Fruit fly (Drosophila melanogaster) whole organism, embryonic: ENCODE measurements around the gene bon.

Experiments
- ATbp ChIP-seq: fragments of 200-800 bp; sonication (Bioruptor generic); optimal IDR thresholded peaks from 2 replicates; lab custom pipeline; 2017; ENCODE audit warnings: missing biosample characterization, mild to moderate bottlenecking, missing genetic modification characterization, missing genetic modification reagents
- Asciz ChIP-seq: fragments of 200-800 bp; sonication (Bioruptor generic); optimal IDR thresholded peaks from 2 replicates; lab custom pipeline; 2017; ENCODE audit warnings: missing biosample characterization, mild to moderate bottlenecking, missing genetic modification characterization, missing genetic modification reagents
- Atf3 ChIP-seq: fragments of 200-800 bp; sonication (Bioruptor generic); optimal IDR thresholded peaks from 3 replicates; lab custom pipeline; 2016; ENCODE audit warnings: missing biosample characterization, missing genetic modification characterization
- Atf6 ChIP-seq: fragments of 200-800 bp; sonication (Bioruptor generic); IDR thresholded peaks from 2 replicates; pipeline ENCODE4 v1.3.6; 2022; ENCODE audit warnings: missing biosample characterization, missing genetic modification characterization
- B-H1 ChIP-seq: fragments of 200-800 bp; sonication (Bioruptor generic); IDR thresholded peaks from 3 replicates; pipeline ENCODE4 v1.3.6; 2022; ENCODE audit warnings: missing biosample characterization, missing genetic modification characterization
- CG10209 ChIP-seq: fragments of 200-800 bp; sonication (Bioruptor generic); optimal IDR thresholded peaks from 3 replicates; lab custom pipeline; 2017; ENCODE audit warnings: missing biosample characterization, mild to moderate bottlenecking, missing genetic modification characterization, missing genetic modification reagents
- CG10543 ChIP-seq: fragments of 200-800 bp; sonication (Bioruptor generic); optimal IDR thresholded peaks from 3 replicates; lab custom pipeline; 2017; ENCODE audit warnings: missing biosample characterization, mild to moderate bottlenecking, missing genetic modification characterization, moderate library complexity
- CG10959 ChIP-seq: fragments of 200-800 bp; sonication (Bioruptor generic); IDR thresholded peaks from 2 replicates; pipeline ENCODE4 v1.3.6; 2022; ENCODE audit warnings: missing biosample characterization, missing genetic modification characterization
- CG13775 ChIP-seq: fragments of 200-800 bp; sonication (Bioruptor generic); optimal IDR thresholded peaks from 3 replicates; lab custom pipeline; 2017; ENCODE audit warnings: missing biosample characterization, mild to moderate bottlenecking, missing genetic modification characterization
- CG1647 ChIP-seq: fragments of 200-800 bp; sonication (Bioruptor generic); optimal IDR thresholded peaks from 3 replicates; lab custom pipeline; 2016; ENCODE audit warnings: missing biosample characterization, missing genetic modification characterization
- CG16815 ChIP-seq: fragments of 200-800 bp; sonication (Bioruptor generic); optimal IDR thresholded peaks from 3 replicates; lab custom pipeline; 2017; ENCODE audit warnings: missing biosample characterization, mild to moderate bottlenecking, missing genetic modification characterization
- CG17359 ChIP-seq: fragments of 200-800 bp; sonication (Bioruptor generic); optimal IDR thresholded peaks from 3 replicates; lab custom pipeline; 2018; ENCODE audit warnings: missing biosample characterization, mild to moderate bottlenecking, missing genetic modification characterization, moderate library complexity
- CG18764 ChIP-seq: fragments of 200-800 bp; sonication (Bioruptor generic); optimal IDR thresholded peaks from 3 replicates; lab custom pipeline; 2016; ENCODE audit warnings: missing biosample characterization, missing genetic modification characterization
- CG2875 ChIP-seq: fragments of 200-800 bp; sonication (Bioruptor generic); optimal IDR thresholded peaks from 2 replicates; lab custom pipeline; 2017; ENCODE audit warnings: missing biosample characterization, mild to moderate bottlenecking, missing genetic modification characterization, missing genetic modification reagents
- CG30403 ChIP-seq: fragments of 200-800 bp; sonication (Bioruptor generic); optimal IDR thresholded peaks from 3 replicates; lab custom pipeline; 2016; ENCODE audit warnings: missing biosample characterization, missing genetic modification characterization
- CG3281 ChIP-seq: fragments of 200-800 bp; sonication (Bioruptor generic); optimal IDR thresholded peaks from 3 replicates; lab custom pipeline; 2017; ENCODE audit warnings: missing biosample characterization, mild to moderate bottlenecking, missing genetic modification characterization
- CG6254 ChIP-seq: fragments of 200-800 bp; sonication (Bioruptor generic); optimal IDR thresholded peaks from 3 replicates; lab custom pipeline; 2017; ENCODE audit warnings: mild to moderate bottlenecking, missing biosample characterization, missing genetic modification reagents, missing genetic modification characterization
- CG6654 ChIP-seq: fragments of 200-800 bp; sonication (Bioruptor generic); optimal IDR thresholded peaks from 2 replicates; lab custom pipeline; 2017; ENCODE audit warnings: missing biosample characterization, mild to moderate bottlenecking, missing genetic modification characterization
- CG7745 ChIP-seq: fragments of 200-800 bp; sonication (Bioruptor generic); optimal IDR thresholded peaks from 2 replicates; lab custom pipeline; 2018; ENCODE audit warnings: missing biosample characterization, mild to moderate bottlenecking, missing genetic modification characterization, moderate library complexity
- CG8290 ChIP-seq, 3 experiments: fragments of 200-800 bp; sonication (Bioruptor generic); optimal IDR thresholded peaks; 2 replicates each; lab custom pipeline; 2016 to 2019; ENCODE audit warnings: missing biosample characterization in 3 of 3, missing genetic modification characterization in 3 of 3, mild to moderate bottlenecking in 2 of 3, moderate library complexity in 1 of 3
- CG8359 ChIP-seq: fragments of 200-800 bp; sonication (Bioruptor generic); optimal IDR thresholded peaks from 2 replicates; lab custom pipeline; 2017; ENCODE audit warnings: missing biosample characterization, mild to moderate bottlenecking, missing genetic modification characterization, borderline replicate concordance
- CG8924 ChIP-seq: fragments of 200-800 bp; optimal IDR thresholded peaks from 3 replicates; lab custom pipeline; 2019; ENCODE audit warnings: missing biosample characterization, mild to moderate bottlenecking, missing genetic modification characterization, moderate library complexity
- CG9797 ChIP-seq: fragments of 200-800 bp; sonication (Bioruptor generic); optimal IDR thresholded peaks from 3 replicates; lab custom pipeline; 2018; ENCODE audit warnings: missing biosample characterization, mild to moderate bottlenecking, missing genetic modification characterization
- Ets65A ChIP-seq: fragments of 200-800 bp; sonication (Bioruptor generic); peaks from one replicate; lab custom pipeline; 2016; ENCODE audit warnings: missing biosample characterization, missing genetic modification characterization
- HHEX ChIP-seq: fragments of 200-800 bp; sonication (Bioruptor generic); optimal IDR thresholded peaks from 3 replicates; lab custom pipeline; 2017; ENCODE audit warnings: missing biosample characterization, mild to moderate bottlenecking, missing genetic modification characterization, missing genetic modification reagents
- HmgD ChIP-seq: fragments of 200-800 bp; sonication (Bioruptor generic); optimal IDR thresholded peaks from 3 replicates; lab custom pipeline; 2016; ENCODE audit warnings: missing biosample characterization, missing genetic modification characterization
- Hr51 ChIP-seq, 2 experiments: fragments of 200-800 bp; sonication (Bioruptor generic); optimal IDR thresholded peaks; 2 replicates in 1 of 2; 3 replicates in 1 of 2; lab custom pipeline; 2016 to 2018; ENCODE audit warnings: missing biosample characterization in 2 of 2, missing genetic modification characterization in 2 of 2, mild to moderate bottlenecking in 1 of 2, moderate library complexity in 1 of 2
- Max ChIP-seq: fragments of 200-800 bp; sonication (Bioruptor generic); optimal IDR thresholded peaks from 2 replicates; lab custom pipeline; 2016; ENCODE audit warnings: missing biosample characterization, mild to moderate bottlenecking, missing genetic modification characterization
- NfI ChIP-seq: fragments of 200-800 bp; sonication (Bioruptor generic); optimal IDR thresholded peaks from 3 replicates; lab custom pipeline; 2018; ENCODE audit warnings: missing biosample characterization, mild to moderate bottlenecking, missing genetic modification characterization, moderate library complexity
- Pdp1 ChIP-seq, 2 experiments: fragments of 200-800 bp; sonication (Bioruptor generic); optimal IDR thresholded peaks; 3 replicates each; lab custom pipeline; 2016; ENCODE audit warnings: missing biosample characterization in 2 of 2, missing genetic modification characterization in 2 of 2, mild to moderate bottlenecking in 1 of 2, moderate library complexity in 1 of 2
- Sox100B ChIP-seq: fragments of 200-800 bp; sonication (Bioruptor generic); optimal IDR thresholded peaks from 3 replicates; lab custom pipeline; 2018; ENCODE audit warnings: missing biosample characterization, mild to moderate bottlenecking, missing genetic modification characterization
- Sox102F ChIP-seq: fragments of 200-800 bp; sonication (Bioruptor generic); optimal IDR thresholded peaks from 2 replicates; lab custom pipeline; 2018; ENCODE audit warnings: missing biosample characterization, mild to moderate bottlenecking, missing genetic modification characterization, moderate library complexity
- Sry-δ ChIP-seq: fragments of 200-800 bp; sonication (Bioruptor generic); optimal IDR thresholded peaks from 2 replicates; lab custom pipeline; 2016; ENCODE audit warnings: missing biosample characterization, missing genetic modification characterization
- Ssrp ChIP-seq: fragments of 200-800 bp; sonication (Bioruptor generic); optimal IDR thresholded peaks from 2 replicates; lab custom pipeline; 2018; ENCODE audit warnings: missing biosample characterization, mild to moderate bottlenecking, missing genetic modification characterization, moderate library complexity
- ap ChIP-seq: fragments of 200-800 bp; sonication (Bioruptor generic); IDR thresholded peaks from 2 replicates; pipeline ENCODE4 v1.3.6; 2022; ENCODE audit warnings: missing biosample characterization, missing genetic modification characterization
- bsh ChIP-seq, 2 experiments: fragments of 200-800 bp; sonication (Bioruptor generic); optimal IDR thresholded peaks; 2 replicates each; lab custom pipeline; 2017 to 2018; ENCODE audit warnings: mild to moderate bottlenecking in 2 of 2, missing biosample characterization in 2 of 2, missing genetic modification characterization in 2 of 2, moderate library complexity in 1 of 2
- croc ChIP-seq: fragments of 200-800 bp; sonication (Bioruptor generic); conservative IDR thresholded peaks from 3 replicates; pipeline ENCODE4 v1.3.6; 2022; ENCODE audit warnings: missing biosample characterization, missing genetic modification characterization
- esg ChIP-seq: fragments of 200-800 bp; sonication (Bioruptor generic); conservative IDR thresholded peaks from 2 replicates; pipeline ENCODE4 v1.3.6; 2022; ENCODE audit warnings: missing biosample characterization, missing genetic modification characterization
- gfzf ChIP-seq: fragments of 200-800 bp; sonication (Bioruptor generic); optimal IDR thresholded peaks from 2 replicates; lab custom pipeline; 2016; ENCODE audit warnings: missing biosample characterization, mild to moderate bottlenecking, missing genetic modification characterization, moderate library complexity
- grn ChIP-seq: fragments of 200-800 bp; sonication (Bioruptor generic); optimal IDR thresholded peaks from 3 replicates; lab custom pipeline; 2017; ENCODE audit warnings: missing biosample characterization, missing genetic modification characterization
- lab ChIP-seq: fragments of 200-800 bp; sonication (Bioruptor generic); optimal IDR thresholded peaks from 3 replicates; lab custom pipeline; 2017; ENCODE audit warnings: missing biosample characterization, missing genetic modification characterization, mild to moderate bottlenecking, moderate library complexity, missing genetic modification reagents
- pan ChIP-seq, 4 experiments: fragments of >200 bp in 3 of 4; fragments of 200-800 bp in 1 of 4; sonication (Bioruptor generic) in 1 of 4; optimal IDR thresholded peaks in 3 of 4; IDR thresholded peaks in 1 of 4; 2 replicates each; pipeline versions ENCODE4 v1.3.6 to Lab custom; 2017 to 2022; ENCODE audit warnings: missing biosample characterization in 2 of 4, missing genetic modification characterization in 2 of 4, mixed read lengths in 1 of 4
- sens ChIP-seq: fragments of 200-800 bp; sonication (Bioruptor generic); peaks from one replicate; lab custom pipeline; 2016; ENCODE audit warnings: missing biosample characterization, missing genetic modification characterization
- ssp ChIP-seq: fragments of 200-800 bp; sonication (Bioruptor generic); IDR thresholded peaks from 2 replicates; pipeline ENCODE4 v1.3.6; 2022; ENCODE audit warnings: missing biosample characterization, missing genetic modification characterization
- sug ChIP-seq: fragments of 200-800 bp; optimal IDR thresholded peaks from 2 replicates; lab custom pipeline; 2019; ENCODE audit warnings: missing biosample characterization, mild to moderate bottlenecking, missing genetic modification characterization, moderate library complexity
- vnd ChIP-seq: fragments of 200-800 bp; sonication (Bioruptor generic); IDR thresholded peaks from 3 replicates; pipeline ENCODE4 v1.3.6; 2022; ENCODE audit warnings: missing biosample characterization, missing genetic modification characterization; ENCODE audit not compliant: partially characterized antibody
- vvl ChIP-seq: fragments of 200-800 bp; sonication (Bioruptor generic); IDR thresholded peaks from 2 replicates; pipeline ENCODE4 v1.3.6; 2022; ENCODE audit warnings: missing biosample characterization, missing genetic modification characterization
- wor ChIP-seq: fragments of 200-800 bp; sonication (Bioruptor generic); IDR thresholded peaks from 2 replicates; pipeline ENCODE4 v1.3.6; 2022; ENCODE audit warnings: missing biosample characterization, missing genetic modification characterization

The bon gene

DNA sequence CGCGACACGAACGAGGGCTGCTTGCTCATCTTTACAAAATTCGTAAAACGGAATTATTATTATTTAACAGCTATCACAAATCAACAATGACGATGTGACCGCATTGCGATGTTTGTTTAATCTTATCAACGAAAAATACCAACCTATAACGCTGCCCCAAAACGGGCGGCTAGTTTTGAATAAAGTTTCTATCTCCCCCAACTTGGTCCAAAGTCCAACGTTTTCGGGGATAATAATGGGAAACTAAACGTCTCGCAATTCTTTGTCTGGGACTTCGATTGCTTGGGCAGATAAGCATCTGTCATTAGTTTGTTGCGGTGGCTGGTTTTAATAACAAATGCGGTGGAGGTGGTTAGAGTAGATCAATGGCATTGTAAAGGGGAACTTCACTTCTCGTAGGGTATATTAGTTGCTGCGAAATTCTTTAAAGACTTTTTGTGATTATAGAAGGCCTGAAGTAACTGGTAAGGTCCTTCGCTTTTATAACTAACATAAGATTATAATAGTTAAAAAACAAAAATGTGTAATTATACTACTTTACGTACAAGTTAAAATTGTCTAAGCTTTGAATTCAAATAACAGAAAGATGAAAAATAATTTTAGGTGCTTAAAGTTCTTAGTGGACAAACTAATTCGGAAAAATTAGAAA, 32.8 kb upstream of the bon start, which contains the start of gene CG15922 (continued):
- TF ChIP-seq B-H1, result peak; percentile 14; the same call in 1 of the 3 replicates
- peak; percentile 12 for TF ChIP-seq NfI (GFP tag; lab: Kevin White, UChicago)
- TF ChIP-seq CG9797 (GFP tag; lab: Kevin White, UChicago), result peak; percentile 65
- no peak for TF ChIP-seq CG10959 (GFP tag; lab: Robert Waterston, UW)
- TF ChIP-seq bsh (GFP tag; optimal IDR thresholded peaks at IDR 0.05; lab: Kevin White, UChicago), result no peak
- no peak for TF ChIP-seq Sry-δ (GFP tag; lab: Kevin White, UChicago)
- TF ChIP-seq esg (GFP tag; lab: Robert Waterston, UW), result 0 out of 2 replicates have a peak, but pooled peaks have one; percentile 19
- no peak; the same call in 1 of the 2 replicates for TF ChIP-seq Atf6 (GFP tag; lab: Robert Waterston, UW)
- peak; percentile 10 for TF ChIP-seq CG30403 (GFP tag; lab: Kevin White, UChicago)
- 0 out of 2 replicates have a peak, but pooled peaks have one; percentile 31 for TF ChIP-seq ap
- peak; percentile 13 for TF ChIP-seq CG17359
- no peak for TF ChIP-seq Ets65A
- TF ChIP-seq lab, result peak; percentile 5
- peak; percentile 42 for TF ChIP-seq sens (GFP tag; lab: Kevin White, UChicago)
- TF ChIP-seq CG8290 (GFP tag; optimal IDR thresholded peaks at IDR 0.05; lab: Kevin White, UChicago), result no peak
- peak in 1 of 2 experiments; percentile 23 for TF ChIP-seq CG8290 (tag; optimal IDR thresholded peaks at IDR 0.05; lab: Kevin White, UChicago)
- TF ChIP-seq Hr51 (GFP tag; optimal IDR thresholded peaks at IDR 0.05; lab: Kevin White, UChicago), result peak in 1 of 2 experiments; percentile 16
- peak; percentile 38 for TF ChIP-seq Ssrp (tag; lab: Kevin White, UChicago)
- TF ChIP-seq ATbp (GFP tag; lab: Kevin White, UChicago), result no peak
- no peak for TF ChIP-seq CG18764 (GFP tag; lab: Kevin White, UChicago)
- no peak for TF ChIP-seq croc (GFP tag; lab: Robert Waterston, UW)
- peak; percentile 49 for TF ChIP-seq sug
- peak; percentile 33 for TF ChIP-seq CG7745 (tag; lab: Kevin White, UChicago)
- TF ChIP-seq CG2875, result no peak
- peak; percentile 0 for TF ChIP-seq CG16815
- peak; percentile 3 for TF ChIP-seq CG3281 (GFP tag; lab: Kevin White, UChicago)
- no peak for TF ChIP-seq pan (optimal IDR thresholded peaks at IDR 0.05; lab: Kevin White, UChicago)
- TF ChIP-seq pan (GFP tag; optimal IDR thresholded peaks at IDR 0.05 in 1 of 2, IDR thresholded peaks at IDR 0.05 in 1 of 2), result peak in 1 of 2 experiments; percentile 34
- no peak for TF ChIP-seq CG1647
- peak in 1 of 2 experiments; percentile 50 for TF ChIP-seq Pdp1 (GFP tag; optimal IDR thresholded peaks at IDR 0.05; lab: Kevin White, UChicago)
- peak; percentile 31 for TF ChIP-seq Sox102F (GFP tag; lab: Kevin White, UChicago)
- peak; percentile 22 for TF ChIP-seq CG13775
- TF ChIP-seq CG10543 (GFP tag; lab: Kevin White, UChicago), result no peak
- peak; percentile 14 for TF ChIP-seq Max
- peak; percentile 41 for TF ChIP-seq Sox100B (GFP tag; lab: Kevin White, UChicago)
- TF ChIP-seq CG10209 (GFP tag; lab: Kevin White, UChicago), result no peak

DNA sequence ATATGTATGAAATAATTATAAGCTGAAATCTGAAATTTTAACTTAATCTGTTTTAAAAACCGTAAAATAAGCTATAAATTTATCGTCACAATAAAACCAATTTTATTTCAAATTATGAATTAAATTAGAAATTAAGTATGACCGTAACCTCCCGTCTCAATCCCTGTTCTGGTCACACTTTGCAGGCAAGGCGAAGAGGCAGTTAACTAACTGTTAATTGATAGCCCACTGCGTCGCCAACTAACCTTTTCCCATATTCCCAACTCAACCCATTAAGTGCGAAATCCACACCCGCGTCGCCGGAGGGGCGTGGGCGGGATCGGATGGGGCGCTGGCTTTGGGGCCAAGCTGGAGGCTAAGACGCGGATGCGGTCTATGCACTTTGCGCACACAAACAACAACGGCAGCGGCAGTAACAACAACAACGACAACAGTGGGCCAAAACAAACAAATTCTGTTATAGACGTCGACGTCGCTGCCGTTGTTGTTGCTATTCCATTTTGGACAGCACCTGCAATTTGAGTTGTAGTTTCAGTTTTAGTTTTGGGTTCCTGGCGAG, 32.2 kb upstream of the bon start, which contains the start of gene CG5191:
Gene CG5191, plus strand, starts transcription at position 198 of the 559 bp plus-strand sequence.
- TF ChIP-seq CG6254, result no peak
- peak; percentile 19 for TF ChIP-seq gfzf (GFP tag; lab: Kevin White, UChicago)
- TF ChIP-seq Atf3, result no peak
- TF ChIP-seq HHEX (GFP tag; lab: Kevin White, UChicago), result no peak
- no peak for TF ChIP-seq Asciz (GFP tag; lab: Kevin White, UChicago)
- TF ChIP-seq CG8359 (GFP tag; lab: Kevin White, UChicago), result no peak
- TF ChIP-seq wor (GFP tag; lab: Robert Waterston, UW), result 0 out of 2 replicates have a peak, but pooled peaks have one; percentile 10
- TF ChIP-seq grn (GFP tag; lab: Kevin White, UChicago), result no peak
- TF ChIP-seq vnd (GFP tag; lab: Robert Waterston, UW), result no peak
- no peak for TF ChIP-seq Sox100B (GFP tag; lab: Kevin White, UChicago)
- TF ChIP-seq ssp (GFP tag; lab: Robert Waterston, UW), result no peak
- TF ChIP-seq CG8924 (tag; lab: Kevin White, UChicago), result no peak
- 0 out of 2 replicates have a peak, but pooled peaks have one; percentile 2 for TF ChIP-seq vvl (GFP tag; lab: Robert Waterston, UW)
- TF ChIP-seq HmgD, result no peak
- TF ChIP-seq CG6654, result no peak
